Worm (Caenorhabditis elegans): ENCODE results near the gene snf-7.

ce11 chrIII:13013912-13014311, 8.7 kb downstream of the snf-7 start:
- no peak for TF ChIP-seq cog-1 (tag; optimal IDR thresholded peaks at IDR 0.05)
- no peak for TF ChIP-seq klf-2 (GFP tag; conservative IDR thresholded peaks at IDR 0.05)
- no peak for TF ChIP-seq flt-1 (GFP tag; IDR thresholded peaks at IDR 0.05)
- TF ChIP-seq ztf-23 (GFP tag; IDR thresholded peaks at IDR 0.05) = no peak
- no peak for TF ChIP-seq ref-1 (GFP tag; conservative IDR thresholded peaks at IDR 0.05)
